Fruit fly (Drosophila melanogaster) whole organism, embryonic: ENCODE results near the gene CG33543.

Experiments used
- ATbp ChIP-seq: fragments of 200-800 bp; sonication (Bioruptor generic); optimal IDR thresholded peaks from 2 replicates; lab custom pipeline; 2017; ENCODE audit warnings: missing biosample characterization, mild to moderate bottlenecking, missing genetic modification characterization, missing genetic modification reagents
- Abd-B ChIP-seq: fragments of 200-800 bp; sonication (Bioruptor generic); optimal IDR thresholded peaks from 2 replicates; lab custom pipeline; 2018; ENCODE audit warnings: missing biosample characterization, mild to moderate bottlenecking, missing genetic modification characterization, moderate library complexity
- Asciz ChIP-seq: fragments of 200-800 bp; sonication (Bioruptor generic); optimal IDR thresholded peaks from 2 replicates; lab custom pipeline; 2017; ENCODE audit warnings: missing biosample characterization, mild to moderate bottlenecking, missing genetic modification characterization, missing genetic modification reagents
- CG10274 ChIP-seq: fragments of 200-800 bp; sonication (Bioruptor generic); optimal IDR thresholded peaks from 3 replicates; lab custom pipeline; 2017; ENCODE audit warnings: missing biosample characterization, mild to moderate bottlenecking, missing genetic modification characterization
- CG11723 ChIP-seq: fragments of 200-800 bp; sonication (Bioruptor generic); optimal IDR thresholded peaks from 2 replicates; lab custom pipeline; 2017; ENCODE audit warnings: missing biosample characterization, mild to moderate bottlenecking, missing genetic modification characterization
- CG12942 ChIP-seq: fragments of 200-800 bp; sonication (Bioruptor generic); optimal IDR thresholded peaks from 3 replicates; lab custom pipeline; 2016; ENCODE audit warnings: missing biosample characterization, missing genetic modification characterization
- CG13296 ChIP-seq: fragments of 200-800 bp; sonication (Bioruptor generic); optimal IDR thresholded peaks from 3 replicates; lab custom pipeline; 2018; ENCODE audit warnings: missing biosample characterization, mild to moderate bottlenecking, missing genetic modification characterization
- CG14014 ChIP-seq: fragments of 200-800 bp; sonication (Bioruptor generic); IDR thresholded peaks from 2 replicates; pipeline ENCODE4 v1.3.6; 2022; ENCODE audit warnings: missing biosample characterization, missing genetic modification characterization
- CG14441 ChIP-seq: fragments of 200-800 bp; sonication (Bioruptor generic); IDR thresholded peaks from 2 replicates; pipeline ENCODE4 v1.3.6; 2022; ENCODE audit warnings: missing biosample characterization, missing genetic modification characterization
- CG1603 ChIP-seq: fragments of 200-800 bp; sonication (Bioruptor generic); optimal IDR thresholded peaks from 2 replicates; lab custom pipeline; 2019; ENCODE audit warnings: missing biosample characterization, mild to moderate bottlenecking, missing genetic modification characterization, moderate library complexity
- CG17361 ChIP-seq: fragments of 200-800 bp; sonication (Bioruptor generic); IDR thresholded peaks from 3 replicates; pipeline ENCODE4 v1.3.6; 2022; ENCODE audit warnings: missing biosample characterization, missing genetic modification characterization
- CG1792 ChIP-seq: fragments of 200-800 bp; sonication (Bioruptor generic); optimal IDR thresholded peaks from 2 replicates; lab custom pipeline; 2016; ENCODE audit warnings: missing biosample characterization, missing genetic modification characterization
- CG2120 ChIP-seq: fragments of 200-800 bp; sonication (Bioruptor generic); optimal IDR thresholded peaks from 3 replicates; lab custom pipeline; 2016; ENCODE audit warnings: missing biosample characterization, missing genetic modification characterization
- CG30431 ChIP-seq: fragments of 200-800 bp; sonication (Bioruptor generic); optimal IDR thresholded peaks from 2 replicates; lab custom pipeline; 2017; ENCODE audit warnings: missing biosample characterization, missing genetic modification characterization
- CG33557 ChIP-seq: fragments of 200-800 bp; sonication (Bioruptor generic); optimal IDR thresholded peaks from 2 replicates; lab custom pipeline; 2019; ENCODE audit warnings: missing biosample characterization, mild to moderate bottlenecking, missing genetic modification characterization, moderate library complexity
- CG4328 ChIP-seq: fragments of 200-800 bp; sonication (Bioruptor generic); optimal IDR thresholded peaks from 3 replicates; lab custom pipeline; 2017; ENCODE audit warnings: missing biosample characterization, missing genetic modification reagents, missing genetic modification characterization
- CG4360 ChIP-seq: fragments of 200-800 bp; sonication (Bioruptor generic); IDR thresholded peaks from 2 replicates; pipeline ENCODE4 v1.3.6; 2022; ENCODE audit warnings: missing biosample characterization, missing genetic modification characterization
- CG4707 ChIP-seq: fragments of 200-800 bp; sonication (Bioruptor generic); optimal IDR thresholded peaks from 2 replicates; lab custom pipeline; 2018; ENCODE audit warnings: missing biosample characterization, mild to moderate bottlenecking, missing genetic modification characterization, moderate library complexity
- CG5245 ChIP-seq: fragments of 200-800 bp; sonication (Bioruptor generic); optimal IDR thresholded peaks from 3 replicates; lab custom pipeline; 2016; ENCODE audit warnings: missing biosample characterization, missing genetic modification characterization
- CG6175 ChIP-seq: fragments of 200-800 bp; sonication (Bioruptor generic); IDR thresholded peaks from 3 replicates; pipeline ENCODE4 v1.3.6; 2022; ENCODE audit warnings: missing biosample characterization, missing genetic modification characterization
- CG6689 ChIP-seq: fragments of 200-800 bp; sonication (Bioruptor generic); IDR thresholded peaks from 2 replicates; pipeline ENCODE4 v1.3.6; 2022; ENCODE audit warnings: missing biosample characterization, missing genetic modification characterization
- CG8388 ChIP-seq: fragments of 200-800 bp; sonication (Bioruptor generic); optimal IDR thresholded peaks from 2 replicates; lab custom pipeline; 2019; ENCODE audit warnings: missing biosample characterization, mild to moderate bottlenecking, missing genetic modification characterization, moderate library complexity
- CG9215 ChIP-seq: fragments of 200-800 bp; sonication (Bioruptor generic); IDR thresholded peaks from 2 replicates; pipeline ENCODE4 v1.3.6; 2022; ENCODE audit warnings: missing biosample characterization, missing genetic modification characterization
- D ChIP-seq, 2 experiments: fragments of 200-800 bp in 1 of 2; fragments of >200 bp in 1 of 2; sonication (Bioruptor generic) in 1 of 2; optimal IDR thresholded peaks; 2 replicates in 1 of 2; 3 replicates in 1 of 2; lab custom pipeline; 2017; ENCODE audit warnings: mild to moderate bottlenecking in 1 of 2, missing biosample characterization in 1 of 2, missing genetic modification characterization in 1 of 2, missing genetic modification reagents in 1 of 2
- D19B ChIP-seq: fragments of 200-800 bp; sonication (Bioruptor generic); optimal IDR thresholded peaks from 2 replicates; lab custom pipeline; 2017; ENCODE audit warnings: missing biosample characterization, mild to moderate bottlenecking, missing genetic modification characterization
- Dfd ChIP-seq, 2 experiments: fragments of >200 bp; optimal IDR thresholded peaks; 2 replicates each; lab custom pipeline; 2017; ENCODE audit warnings: missing biosample characterization in 2 of 2, missing genetic modification characterization in 2 of 2
- Fer1 ChIP-seq: fragments of 200-800 bp; sonication (Bioruptor generic); optimal IDR thresholded peaks from 2 replicates; lab custom pipeline; 2017; ENCODE audit warnings: missing biosample characterization, mild to moderate bottlenecking, missing genetic modification characterization
- Fer3 ChIP-seq: fragments of 200-800 bp; sonication (Bioruptor generic); optimal IDR thresholded peaks from 2 replicates; lab custom pipeline; 2018; ENCODE audit warnings: missing biosample characterization, mild to moderate bottlenecking, missing genetic modification characterization, moderate library complexity
- Lim3 ChIP-seq: fragments of 200-800 bp; sonication (Bioruptor generic); IDR thresholded peaks from 2 replicates; pipeline ENCODE4 v1.3.6; 2022; ENCODE audit warnings: missing biosample characterization, missing genetic modification characterization
- Nf-YC ChIP-seq: fragments of 200-800 bp; optimal IDR thresholded peaks from 3 replicates; lab custom pipeline; 2019; ENCODE audit warnings: missing biosample characterization, mild to moderate bottlenecking, missing genetic modification characterization, moderate library complexity
- Rfx ChIP-seq: fragments of 200-800 bp; sonication (Bioruptor generic); IDR thresholded peaks from 2 replicates; pipeline ENCODE4 v1.3.6; 2022; ENCODE audit warnings: missing biosample characterization, missing genetic modification characterization
- Sry-β ChIP-seq: fragments of 200-800 bp; sonication (Bioruptor generic); optimal IDR thresholded peaks from 2 replicates; lab custom pipeline; 2018; ENCODE audit warnings: missing biosample characterization, mild to moderate bottlenecking, missing genetic modification characterization, moderate library complexity
- Trl ChIP-seq, 3 experiments: fragments of >200 bp in 2 of 3; fragments of 200-800 bp in 1 of 3; sonication (Bioruptor generic) in 1 of 3; optimal IDR thresholded peaks; 2 replicates in 1 of 3; 3 replicates in 2 of 3; lab custom pipeline; 2016 to 2017; ENCODE audit warnings: missing biosample characterization in 1 of 3, missing genetic modification characterization in 1 of 3
- abd-A ChIP-seq: fragments of 200-800 bp; sonication (Bioruptor generic); optimal IDR thresholded peaks from 3 replicates; lab custom pipeline; 2019; ENCODE audit warnings: missing biosample characterization, mild to moderate bottlenecking, missing genetic modification characterization, moderate library complexity
- bab2 ChIP-seq: fragments of 200-800 bp; sonication (Bioruptor generic); optimal IDR thresholded peaks from 2 replicates; lab custom pipeline; 2016; ENCODE audit warnings: missing biosample characterization, missing genetic modification characterization
- btn ChIP-seq: fragments of 200-800 bp; sonication (Bioruptor generic); optimal IDR thresholded peaks from 2 replicates; lab custom pipeline; 2016; ENCODE audit warnings: missing biosample characterization, missing genetic modification characterization
- cg ChIP-seq: fragments of 200-800 bp; sonication (Bioruptor generic); optimal IDR thresholded peaks from 3 replicates; lab custom pipeline; 2019; ENCODE audit warnings: missing biosample characterization, mild to moderate bottlenecking, missing genetic modification characterization, moderate library complexity
- chinmo ChIP-seq: fragments of 200-800 bp; sonication (Bioruptor generic); IDR thresholded peaks from 4 replicates; pipeline ENCODE4 v1.3.6; 2022; ENCODE audit warnings: missing biosample characterization, missing genetic modification characterization; ENCODE audit not compliant: partially characterized antibody
- danr ChIP-seq: fragments of 200-800 bp; sonication (Bioruptor generic); IDR thresholded peaks from 2 replicates; pipeline ENCODE4 v1.3.6; 2022; ENCODE audit warnings: missing biosample characterization, missing genetic modification characterization
- fd64A ChIP-seq: fragments of 200-800 bp; sonication (Bioruptor generic); optimal IDR thresholded peaks from 3 replicates; lab custom pipeline; 2018; ENCODE audit warnings: missing biosample characterization, mild to moderate bottlenecking, missing genetic modification characterization
- ftz-f1 ChIP-seq: fragments of 200-800 bp; sonication (Bioruptor generic); optimal IDR thresholded peaks from 2 replicates; lab custom pipeline; 2016; ENCODE audit warnings: missing biosample characterization, missing genetic modification characterization
- gem ChIP-seq: fragments of 200-800 bp; sonication (Bioruptor generic); optimal IDR thresholded peaks from 2 replicates; lab custom pipeline; 2019; ENCODE audit warnings: missing biosample characterization, mild to moderate bottlenecking, missing genetic modification characterization, moderate library complexity
- ham ChIP-seq: fragments of 200-800 bp; sonication (Bioruptor generic); IDR thresholded peaks from 2 replicates; pipeline ENCODE4 v1.3.6; 2022; ENCODE audit warnings: missing biosample characterization, missing genetic modification characterization
- insv ChIP-seq, 2 experiments: fragments of 200-800 bp; sonication (Bioruptor generic); optimal IDR thresholded peaks; 3 replicates each; lab custom pipeline; 2016 to 2018; ENCODE audit warnings: missing biosample characterization in 2 of 2, missing genetic modification characterization in 2 of 2
- psq ChIP-seq: fragments of 200-800 bp; sonication (Bioruptor generic); optimal IDR thresholded peaks from 2 replicates; lab custom pipeline; 2017; ENCODE audit warnings: missing biosample characterization, missing genetic modification characterization
- ranshi ChIP-seq: fragments of 200-800 bp; sonication (Bioruptor generic); IDR thresholded peaks from 2 replicates; pipeline ENCODE4 v1.3.6; 2022; ENCODE audit warnings: missing biosample characterization, missing genetic modification characterization
- row ChIP-seq: fragments of 200-800 bp; sonication (Bioruptor generic); IDR thresholded peaks from 3 replicates; pipeline ENCODE4 v1.3.6; 2022; ENCODE audit warnings: missing biosample characterization, missing genetic modification characterization
- run ChIP-seq: fragments of 200-800 bp; sonication (Bioruptor generic); optimal IDR thresholded peaks from 3 replicates; lab custom pipeline; 2018; ENCODE audit warnings: missing biosample characterization, mild to moderate bottlenecking, missing genetic modification characterization
- salm ChIP-seq: fragments of 200-800 bp; sonication (Bioruptor generic); optimal IDR thresholded peaks from 2 replicates; lab custom pipeline; 2018; ENCODE audit warnings: missing biosample characterization, mild to moderate bottlenecking, missing genetic modification characterization
- sens ChIP-seq: fragments of 200-800 bp; sonication (Bioruptor generic); peaks from one replicate; lab custom pipeline; 2016; ENCODE audit warnings: missing biosample characterization, missing genetic modification characterization
- tio ChIP-seq: fragments of 200-800 bp; sonication (Bioruptor generic); optimal IDR thresholded peaks from 2 replicates; lab custom pipeline; 2017; ENCODE audit warnings: missing biosample characterization, missing genetic modification characterization, inconsistent platforms

Gene CG33543

DNA sequence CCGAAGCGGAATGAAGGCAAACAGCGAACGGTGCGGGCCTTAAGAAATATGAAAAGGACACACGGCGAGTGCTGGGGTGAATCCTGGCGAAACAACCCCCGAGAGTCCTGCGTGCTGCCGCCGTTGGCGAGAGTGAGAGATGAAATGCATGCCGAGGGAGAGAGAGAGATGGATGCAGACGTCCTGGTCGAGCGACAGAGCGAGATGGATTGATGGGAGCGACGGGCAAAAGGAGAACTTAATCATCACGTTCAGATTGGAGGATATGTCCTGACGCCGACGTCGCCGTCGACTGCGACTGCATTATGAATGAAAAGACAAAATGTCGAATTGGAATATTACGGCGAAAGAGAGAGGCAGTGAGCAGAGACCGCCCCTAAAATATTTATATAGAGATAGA lies 51.6 kb downstream of the CG33543 start (continued):
- TF ChIP-seq psq (GFP tag; lab: Kevin White, UChicago) (no peak), sens (GFP tag; lab: Kevin White, UChicago) (peak; percentile 34), CG4360 (GFP tag; lab: Robert Waterston, UW) (peak; percentile 50; the same call in 1 of the 2 replicates), chinmo (GFP tag; lab: Robert Waterston, UW) (no peak), D19B (GFP tag; lab: Kevin White, UChicago) (no peak), salm (no peak), Nf-YC (tag; lab: Kevin White, UChicago) (peak; percentile 96), CG4707 (GFP tag; lab: Kevin White, UChicago) (no peak), btn (GFP tag; lab: Kevin White, UChicago) (no peak), CG10274 (GFP tag; lab: Kevin White, UChicago) (no peak), CG33557 (no peak), tio (no peak), run (tag; lab: Kevin White, UChicago) (no peak), insv (GFP tag; optimal IDR thresholded peaks at IDR 0.05; lab: Kevin White, UChicago) (peak; percentile 69 to 96), CG11723 (GFP tag; lab: Kevin White, UChicago) (no peak), CG6175 (no peak), CG12942 (GFP tag; lab: Kevin White, UChicago) (no peak), Asciz (GFP tag; lab: Kevin White, UChicago) (no peak), row (GFP tag; lab: Robert Waterston, UW) (no peak), CG5245 (GFP tag; lab: Kevin White, UChicago) (no peak), Dfd (GFP tag; optimal IDR thresholded peaks at IDR 0.05; lab: Kevin White, UChicago) (no peak), CG13296 (GFP tag; lab: Kevin White, UChicago) (no peak), CG30431 (GFP tag; lab: Kevin White, UChicago) (no peak), bab2 (GFP tag; lab: Kevin White, UChicago) (no peak), ranshi (GFP tag; lab: Robert Waterston, UW) (no peak), CG9215 (GFP tag; lab: Robert Waterston, UW) (no peak), ftz-f1 (GFP tag; lab: Kevin White, UChicago) (no peak), CG14014 (no peak), D (optimal IDR thresholded peaks at IDR 0.05; lab: Kevin White, UChicago) (peak; percentile 88), D (GFP tag; optimal IDR thresholded peaks at IDR 0.05; lab: Kevin White, UChicago) (no peak), Trl (optimal IDR thresholded peaks at IDR 0.05; lab: Kevin White, UChicago) (no peak), Trl (GFP tag; optimal IDR thresholded peaks at IDR 0.05; lab: Kevin White, UChicago) (no peak), CG2120 (GFP tag; lab: Kevin White, UChicago) (no peak), CG1792 (GFP tag; lab: Kevin White, UChicago) (no peak), cg (GFP tag; lab: Kevin White, UChicago) (peak; percentile 34), Abd-B (GFP tag; lab: Kevin White, UChicago) (no peak), gem (tag; lab: Kevin White, UChicago) (no peak), CG17361 (no peak), Rfx (GFP tag; lab: Robert Waterston, UW) (no peak), Sry-β (GFP tag; lab: Kevin White, UChicago) (no peak), Fer3 (tag; lab: Kevin White, UChicago) (no peak), CG1603 (no peak), CG4328 (GFP tag; lab: Kevin White, UChicago) (no peak), CG14441 (no peak), danr (no peak), Lim3 (GFP tag; lab: Robert Waterston, UW) (no peak), Fer1 (no peak), ATbp (GFP tag; lab: Kevin White, UChicago) (no peak), ham (GFP tag; lab: Robert Waterston, UW) (no peak), CG6689 (no peak), fd64A (GFP tag; lab: Kevin White, UChicago) (no peak), CG8388 (GFP tag; lab: Kevin White, UChicago) (no peak), abd-A (tag; lab: Kevin White, UChicago) (no peak)
